Worm (Caenorhabditis elegans) whole organism, young adult: ENCODE measurements around the gene hlh-30.

Experiments used
- fkh-3 ChIP-seq: sonication (generic microtip); optimal IDR thresholded peaks from 2 replicates; lab custom pipeline; 2016; ENCODE audit warnings: mild to moderate bottlenecking, missing genetic modification characterization, missing compliant biosample characterization
- pha-4 ChIP-seq: fragments of 150-350 bp; sonication (generic microtip); optimal IDR thresholded peaks from 2 replicates; lab custom pipeline; 2014; ENCODE audit warnings: missing biosample characterization, missing genetic modification reagents, missing genetic modification characterization

DNA sequence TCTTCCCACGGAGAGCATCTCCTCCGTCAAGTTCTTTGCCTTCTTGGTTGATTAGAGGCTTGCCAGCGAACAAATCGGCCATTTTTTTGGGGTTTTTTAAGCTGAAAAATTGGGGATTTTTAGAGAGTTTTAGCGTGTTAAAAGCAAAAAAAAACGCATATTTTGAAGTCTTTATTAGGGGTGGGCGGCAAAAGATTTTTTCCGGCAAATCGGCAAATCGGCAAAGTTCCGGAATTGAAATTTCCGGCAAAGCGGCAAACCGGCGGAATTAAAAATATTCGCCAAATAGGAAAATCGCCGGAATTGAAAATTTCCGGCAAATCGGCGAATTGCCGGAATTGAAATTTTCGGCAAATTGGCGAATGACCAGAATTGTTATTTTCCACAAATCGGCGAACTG lies 49.4 kb upstream of the hlh-30 start, which contains the start of gene C35B1.5:
- TF ChIP-seq fkh-3 (tag; lab: Kevin White, UChicago) (no peak), pha-4 (no peak)
